Worm (Caenorhabditis elegans) whole organism, L3 larva: ENCODE data around the gene ogdh-2.

Experiments
- ceh-28 ChIP-seq: fragments of 150-350 bp; optimal IDR thresholded peaks from 2 replicates; lab custom pipeline; 2014; ENCODE audit warnings: missing biosample characterization, missing genetic modification reagents, missing genetic modification characterization
- ceh-82 ChIP-seq: fragments of 150-350 bp; optimal IDR thresholded peaks from 2 replicates; lab custom pipeline; 2014; ENCODE audit warnings: missing biosample characterization, missing genetic modification characterization
- ceh-9 ChIP-seq: sonication (generic microtip); optimal IDR thresholded peaks from 2 replicates; lab custom pipeline; 2018; ENCODE audit warnings: missing biosample characterization, missing genetic modification characterization
- daf-12 ChIP-seq: fragments of 150-350 bp; optimal IDR thresholded peaks from 2 replicates; lab custom pipeline; 2014; ENCODE audit warnings: missing biosample characterization, missing genetic modification reagents, missing genetic modification characterization
- fos-1 ChIP-seq: fragments of 150-350 bp; optimal IDR thresholded peaks from 2 replicates; lab custom pipeline; 2014; ENCODE audit warnings: missing biosample characterization, missing genetic modification characterization
- jun-1 ChIP-seq: fragments of 150-350 bp; optimal IDR thresholded peaks from 2 replicates; lab custom pipeline; 2014; ENCODE audit warnings: missing biosample characterization, missing genetic modification reagents, missing genetic modification characterization
- nhr-23 ChIP-seq: fragments of 150-350 bp; optimal IDR thresholded peaks from 2 replicates; lab custom pipeline; 2014; ENCODE audit warnings: missing biosample characterization, missing genetic modification reagents, missing genetic modification characterization
- nhr-25 ChIP-seq: sonication (generic microtip); optimal IDR thresholded peaks from 2 replicates; lab custom pipeline; 2017; ENCODE audit warnings: missing biosample characterization, missing genetic modification characterization
- nhr-76 ChIP-seq: fragments of 150-350 bp; sonication (generic microtip); optimal IDR thresholded peaks from 5 replicates; lab custom pipeline; 2014; ENCODE audit warnings: missing biosample characterization, missing genetic modification characterization
- snpc-4 ChIP-seq: fragments of 150-350 bp; optimal IDR thresholded peaks from 2 replicates; lab custom pipeline; 2014; ENCODE audit warnings: missing biosample characterization, missing genetic modification characterization
- unc-39 ChIP-seq: sonication (generic microtip); optimal IDR thresholded peaks from 4 replicates; lab custom pipeline; 2017; ENCODE audit warnings: missing biosample characterization, missing genetic modification characterization
- zag-1 ChIP-seq: fragments of 150-350 bp; optimal IDR thresholded peaks from 2 replicates; lab custom pipeline; 2014; ENCODE audit warnings: missing biosample characterization, missing genetic modification characterization
- ztf-11 ChIP-seq: fragments of 150-350 bp; optimal IDR thresholded peaks from 2 replicates; lab custom pipeline; 2014; ENCODE audit warnings: missing biosample characterization, missing genetic modification characterization

DNA sequence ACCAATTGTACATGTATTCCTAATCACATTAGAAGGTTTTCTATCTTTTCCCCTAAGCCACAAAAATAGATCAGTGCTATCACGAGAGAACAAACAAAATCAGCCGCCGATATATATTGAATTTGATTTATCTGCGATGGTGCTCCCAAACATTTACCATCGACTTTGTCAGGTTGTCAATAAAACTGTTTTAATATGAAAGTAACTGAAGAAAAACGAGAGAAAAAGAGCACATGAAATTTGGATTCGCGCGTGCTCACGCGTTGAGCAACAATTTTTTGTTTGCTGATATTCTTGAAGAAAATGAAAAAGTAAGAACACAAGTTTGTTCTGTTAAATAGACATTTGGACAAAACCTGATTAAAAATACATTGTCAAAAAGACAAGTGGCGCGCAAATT lies 5.5 kb upstream of the ogdh-2 start:
- no peak for TF ChIP-seq snpc-4 (tag; lab: Kevin White, UChicago)
- no peak for TF ChIP-seq zag-1 (tag; lab: Kevin White, UChicago)
- TF ChIP-seq daf-12, result no peak
- no peak for TF ChIP-seq ztf-11 (tag; lab: Kevin White, UChicago)
- TF ChIP-seq fos-1 (tag; lab: Kevin White, UChicago), result no peak
- no peak for TF ChIP-seq nhr-76 (tag; lab: Kevin White, UChicago)
- TF ChIP-seq ceh-9, result no peak
- TF ChIP-seq unc-39, result no peak
- no peak for TF ChIP-seq jun-1
- no peak for TF ChIP-seq nhr-25 (tag; lab: Kevin White, UChicago)
- TF ChIP-seq nhr-23 (tag; lab: Kevin White, UChicago), result no peak
- no peak for TF ChIP-seq ceh-28 (tag; lab: Kevin White, UChicago)
- no peak for TF ChIP-seq ceh-82 (tag; lab: Kevin White, UChicago)
